Worm (Caenorhabditis elegans) whole organism, early embryonic: ENCODE measurements around the gene glb-17.

ENCODE experiments used
- B0310.2 ChIP-seq: sonication (generic microtip); optimal IDR thresholded peaks from 2 replicates; lab custom pipeline; 2016; ENCODE audit warnings: mild to moderate bottlenecking, missing genetic modification characterization, missing compliant biosample characterization
- F13C5.2 ChIP-seq: sonication (generic microtip); optimal IDR thresholded peaks from 2 replicates; lab custom pipeline; 2017; ENCODE audit warnings: mild to moderate bottlenecking, missing genetic modification characterization, inconsistent platforms, missing compliant biosample characterization
- aly-1 ChIP-seq: sonication (generic microtip); optimal IDR thresholded peaks from 2 replicates; lab custom pipeline; 2016; ENCODE audit warnings: missing genetic modification characterization, missing compliant biosample characterization
- ama-1 ChIP-seq: fragments of 150-350 bp; optimal IDR thresholded peaks from 2 replicates; lab custom pipeline; 2014
- ceh-13 ChIP-seq: fragments of 200-800 bp; sonication (Bioruptor generic); optimal IDR thresholded peaks from 2 replicates; lab custom pipeline; 2018; ENCODE audit warnings: mild to moderate bottlenecking, missing genetic modification characterization, missing compliant biosample characterization
- ceh-36 ChIP-seq: sonication (generic microtip); optimal IDR thresholded peaks from 2 replicates; lab custom pipeline; 2016; ENCODE audit warnings: missing genetic modification characterization, inconsistent platforms, missing compliant biosample characterization
- ets-7 ChIP-seq: sonication (generic microtip); optimal IDR thresholded peaks from 2 replicates; lab custom pipeline; 2016; ENCODE audit warnings: missing genotype, missing genetic modification characterization, missing compliant biosample characterization
- flt-1 ChIP-seq: fragments of 200-800 bp; sonication (Bioruptor generic); IDR thresholded peaks from 2 replicates; pipeline ENCODE4 v1.3.6; 2022; ENCODE audit warnings: missing genetic modification characterization, missing compliant biosample characterization
- hmbx-1 ChIP-seq: sonication (generic microtip); optimal IDR thresholded peaks from 2 replicates; lab custom pipeline; 2016; ENCODE audit warnings: mild to moderate bottlenecking, missing genetic modification characterization, missing compliant biosample characterization
- hmg-4 ChIP-seq: fragments of 200-800 bp; sonication (Bioruptor generic); optimal IDR thresholded peaks from 2 replicates; lab custom pipeline; 2018; ENCODE audit warnings: mild to moderate bottlenecking, missing genetic modification characterization, missing compliant biosample characterization
- hnd-1 ChIP-seq: sonication (generic microtip); optimal IDR thresholded peaks from 2 replicates; lab custom pipeline; 2016; ENCODE audit warnings: missing genetic modification characterization, missing compliant biosample characterization
- pes-1 ChIP-seq: fragments of 200-800 bp; sonication (Bioruptor generic); IDR thresholded peaks from 2 replicates; pipeline ENCODE4 v1.3.6; 2022; ENCODE audit warnings: missing genetic modification reagents, missing genetic modification characterization, missing compliant biosample characterization
- scrt-1 ChIP-seq: fragments of 200-800 bp; sonication (Bioruptor generic); IDR thresholded peaks from 2 replicates; pipeline ENCODE4 v1.3.6; 2022; ENCODE audit warnings: missing genetic modification characterization, missing compliant biosample characterization
- sea-1 ChIP-seq: fragments of 200-800 bp; sonication (Bioruptor generic); conservative IDR thresholded peaks from 2 replicates; pipeline ENCODE4 v1.3.6; 2022; ENCODE audit warnings: missing genetic modification characterization, missing compliant biosample characterization
- tbx-11 ChIP-seq: fragments of 200-800 bp; sonication (Bioruptor generic); IDR thresholded peaks from 2 replicates; pipeline ENCODE4 v1.3.6; 2022; ENCODE audit warnings: missing genetic modification characterization, missing compliant biosample characterization
- tbx-37 ChIP-seq: fragments of 200-800 bp; sonication (Bioruptor generic); conservative IDR thresholded peaks from 2 replicates; pipeline ENCODE4 v1.3.6; 2022; ENCODE audit warnings: missing genetic modification reagents, missing genetic modification characterization, missing compliant biosample characterization
- tra-4 ChIP-seq: sonication (generic microtip); optimal IDR thresholded peaks from 2 replicates; lab custom pipeline; 2017; ENCODE audit warnings: missing genetic modification characterization, missing compliant biosample characterization

The glb-17 gene

DNA sequence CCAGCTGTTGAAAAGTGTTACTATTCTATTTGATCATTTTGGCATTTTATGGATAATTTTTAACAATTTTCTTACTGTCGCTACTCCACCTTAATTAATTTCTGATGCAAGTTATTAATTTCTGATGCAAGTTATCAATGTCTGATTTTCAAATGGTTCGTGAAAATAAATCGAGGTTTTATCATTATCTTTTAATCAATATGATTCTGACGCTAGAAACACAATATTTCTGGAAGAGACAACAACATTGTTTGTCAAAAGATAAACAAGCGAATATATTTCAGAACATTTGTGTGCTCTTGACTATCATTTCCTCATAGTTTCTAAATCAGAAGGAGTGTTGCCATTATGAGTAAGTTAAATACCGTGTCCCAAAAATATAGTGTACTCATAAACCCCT, 10.4 kb downstream of the glb-17 start, which contains the start of gene F49E2.2:
Gene F49E2.2, plus strand, starts transcription at position 301 of the 400 bp plus-strand sequence.
- TF ChIP-seq scrt-1 (GFP tag; lab: Robert Waterston, UW) (no peak), flt-1 (no peak), pes-1 (no peak), ceh-13 (GFP tag; lab: Kevin White, UChicago) (no peak), tra-4 (no peak), ama-1 (lab: Kevin White, UChicago) (no peak), ets-7 (tag; lab: Kevin White, UChicago) (no peak), ceh-36 (no peak), hnd-1 (tag; lab: Kevin White, UChicago) (no peak), hmg-4 (GFP tag; lab: Kevin White, UChicago) (no peak), F13C5.2 (tag; lab: Kevin White, UChicago) (no peak), hmbx-1 (tag; lab: Kevin White, UChicago) (no peak), B0310.2 (no peak), aly-1 (no peak), tbx-37 (GFP tag; lab: Robert Waterston, UW) (no peak), sea-1 (GFP tag; lab: Robert Waterston, UW) (no peak), tbx-11 (GFP tag; lab: Robert Waterston, UW) (no peak)

DNA sequence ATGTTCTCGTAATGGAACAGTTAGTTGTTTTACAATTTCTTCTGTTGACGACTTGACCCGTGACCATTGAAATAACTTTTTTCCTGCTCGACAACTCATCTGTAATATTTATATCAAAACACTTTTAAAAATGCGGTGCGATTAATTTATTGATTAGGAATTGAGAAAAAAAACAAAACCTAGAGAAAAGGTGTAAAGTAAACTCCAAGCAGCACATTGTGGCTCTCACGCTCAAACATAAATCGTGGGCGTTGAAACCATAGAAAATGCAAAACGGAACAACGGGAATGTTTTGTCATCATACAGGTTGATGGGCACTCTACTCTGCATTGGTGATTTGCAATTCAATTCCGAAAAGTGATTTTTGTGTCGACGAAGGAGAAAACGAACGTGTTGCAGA, 10.9 kb downstream of the glb-17 start, which contains the start of gene moc-5:
Gene moc-5, minus strand, starts transcription at position 101 of the 400 bp plus-strand sequence.
- TF ChIP-seq aly-1, result no peak
- no peak for TF ChIP-seq flt-1
- no peak for TF ChIP-seq tbx-11 (GFP tag; lab: Robert Waterston, UW)
- TF ChIP-seq scrt-1 (GFP tag; lab: Robert Waterston, UW), result no peak
- TF ChIP-seq hmg-4 (GFP tag; lab: Kevin White, UChicago), result no peak
- no peak for TF ChIP-seq B0310.2
- TF ChIP-seq tra-4, result no peak
- TF ChIP-seq hmbx-1 (tag; lab: Kevin White, UChicago), result no peak
- TF ChIP-seq F13C5.2 (tag; lab: Kevin White, UChicago), result no peak
- TF ChIP-seq pes-1, result no peak
- no peak for TF ChIP-seq ceh-13 (GFP tag; lab: Kevin White, UChicago)
- TF ChIP-seq tbx-37 (GFP tag; lab: Robert Waterston, UW), result no peak
- TF ChIP-seq ama-1 (lab: Kevin White, UChicago), result no peak
- TF ChIP-seq ets-7 (tag; lab: Kevin White, UChicago), result no peak
- no peak for TF ChIP-seq ceh-36
- no peak for TF ChIP-seq sea-1 (GFP tag; lab: Robert Waterston, UW)
- TF ChIP-seq hnd-1 (tag; lab: Kevin White, UChicago), result no peak

- TF ChIP-seq ets-7 (tag; lab: Kevin White, UChicago), result no peak
- TF ChIP-seq ama-1 (lab: Kevin White, UChicago), result no peak
- 0 out of 2 replicates have a peak, but pooled peaks have one; percentile 23 for TF ChIP-seq sea-1 (GFP tag; lab: Robert Waterston, UW)
- peak; percentile 70 for TF ChIP-seq pes-1
- TF ChIP-seq tbx-37 (GFP tag; lab: Robert Waterston, UW), result no peak
- TF ChIP-seq hnd-1 (tag; lab: Kevin White, UChicago), result no peak
- no peak for TF ChIP-seq B0310.2
These were observed 15.9 kb downstream of the glb-17 start for ce11 chrX:9560931-9561330.

- no peak for TF ChIP-seq flt-1
- TF ChIP-seq tra-4, result no peak
- no peak for TF ChIP-seq scrt-1 (GFP tag; lab: Robert Waterston, UW)
- no peak for TF ChIP-seq B0310.2
- no peak for TF ChIP-seq tbx-37 (GFP tag; lab: Robert Waterston, UW)
- no peak for TF ChIP-seq hmbx-1 (tag; lab: Kevin White, UChicago)
- TF ChIP-seq ets-7 (tag; lab: Kevin White, UChicago), result no peak
- TF ChIP-seq ama-1 (lab: Kevin White, UChicago), result no peak
- no peak for TF ChIP-seq pes-1
- TF ChIP-seq ceh-13 (GFP tag; lab: Kevin White, UChicago), result no peak
- no peak for TF ChIP-seq ceh-36
- TF ChIP-seq F13C5.2 (tag; lab: Kevin White, UChicago), result no peak
- no peak for TF ChIP-seq aly-1
- TF ChIP-seq tbx-11 (GFP tag; lab: Robert Waterston, UW), result no peak
These were observed 20.8 kb downstream of the glb-17 start for ce11 chrX:9556038-9556437.

- TF ChIP-seq pes-1 (no peak), B0310.2 (no peak), hnd-1 (tag; lab: Kevin White, UChicago) (no peak), aly-1 (no peak), tra-4 (no peak), ceh-13 (GFP tag; lab: Kevin White, UChicago) (no peak), ets-7 (tag; lab: Kevin White, UChicago) (no peak), F13C5.2 (tag; lab: Kevin White, UChicago) (no peak), ceh-36 (no peak)
These were observed 21.6 kb downstream of the glb-17 start for ce11 chrX:9555238-9555637.

- TF ChIP-seq hnd-1 (tag; lab: Kevin White, UChicago) (no peak), ets-7 (tag; lab: Kevin White, UChicago) (no peak), pes-1 (no peak), flt-1 (no peak), aly-1 (no peak), F13C5.2 (tag; lab: Kevin White, UChicago) (no peak)
These were observed 23.7 kb downstream of the glb-17 start for ce11 chrX:9553095-9553494.

DNA sequence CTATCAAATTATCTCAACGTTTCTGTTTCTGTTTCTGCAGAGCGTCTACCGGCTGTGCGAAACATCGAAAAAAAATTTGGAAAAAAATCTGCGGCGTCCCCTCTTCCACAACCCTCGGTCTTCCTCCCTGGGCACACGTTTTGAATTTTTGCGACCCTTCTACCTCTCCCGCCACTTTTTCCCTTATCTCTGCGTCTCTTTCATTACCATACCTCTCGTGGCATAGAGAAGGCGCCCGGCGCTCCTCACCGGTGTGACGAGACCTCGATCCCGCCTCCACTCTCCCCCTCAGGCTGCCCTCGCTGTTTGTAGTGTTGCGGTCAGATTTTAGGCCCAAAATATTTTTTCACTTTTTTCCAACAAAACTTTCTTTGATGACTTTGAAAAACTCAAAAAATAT, 24.4 kb downstream of the glb-17 start:
- TF ChIP-seq hmg-4 (GFP tag; lab: Kevin White, UChicago), result no peak
- no peak for TF ChIP-seq ceh-36
- no peak for TF ChIP-seq ets-7 (tag; lab: Kevin White, UChicago)
- no peak for TF ChIP-seq hmbx-1 (tag; lab: Kevin White, UChicago)
- TF ChIP-seq ama-1 (lab: Kevin White, UChicago), result no peak
- no peak for TF ChIP-seq tbx-37 (GFP tag; lab: Robert Waterston, UW)
- TF ChIP-seq B0310.2, result no peak
- no peak for TF ChIP-seq ceh-13 (GFP tag; lab: Kevin White, UChicago)
- TF ChIP-seq F13C5.2 (tag; lab: Kevin White, UChicago), result no peak
- no peak for TF ChIP-seq tra-4
- no peak for TF ChIP-seq hnd-1 (tag; lab: Kevin White, UChicago)
- TF ChIP-seq sea-1 (GFP tag; lab: Robert Waterston, UW), result no peak
- TF ChIP-seq scrt-1 (GFP tag; lab: Robert Waterston, UW), result no peak
- no peak for TF ChIP-seq flt-1
- TF ChIP-seq tbx-11 (GFP tag; lab: Robert Waterston, UW), result no peak
- TF ChIP-seq aly-1, result no peak
- no peak for TF ChIP-seq pes-1
